Worm (Caenorhabditis elegans) whole organism, L4 larva: ENCODE results near the gene ZK512.11.

Experiments
- F44E2.7 ChIP-seq: fragments of 200-800 bp; sonication (Bioruptor generic); IDR thresholded peaks from 2 replicates; pipeline ENCODE4 v2.1.2; 2022; ENCODE audit warnings: missing genetic modification characterization, missing compliant biosample characterization
- Y105C5A.15 ChIP-seq: fragments of 200-800 bp; sonication (Bioruptor generic); IDR thresholded peaks from 2 replicates; pipeline ENCODE4 v1.3.6; 2022; ENCODE audit warnings: missing genetic modification characterization, missing compliant biosample characterization
- arid-1 ChIP-seq: fragments of 200-800 bp; sonication (Bioruptor generic); conservative IDR thresholded peaks from 2 replicates; pipeline ENCODE4 v1.3.6; 2022; ENCODE audit warnings: missing genetic modification reagents, missing genetic modification characterization, missing compliant biosample characterization
- ceh-82 ChIP-seq: sonication (generic microtip); optimal IDR thresholded peaks from 2 replicates; lab custom pipeline; 2017; ENCODE audit warnings: missing biosample characterization, missing genetic modification characterization
- cey-2 ChIP-seq: sonication (generic microtip); optimal IDR thresholded peaks from 3 replicates; lab custom pipeline; 2017; ENCODE audit warnings: missing genetic modification characterization, mild to moderate bottlenecking, missing compliant biosample characterization, antibody characterized with exemption, borderline replicate concordance; ENCODE audit not compliant: insufficient read depth
- mdl-1 ChIP-seq, 2 experiments: fragments of 150-350 bp in 1 of 2; sonication (generic microtip) in 1 of 2; optimal IDR thresholded peaks; 2 replicates each; lab custom pipeline; 2014 to 2017; ENCODE audit warnings: missing biosample characterization in 2 of 2, missing genetic modification characterization in 2 of 2
- nhr-28 ChIP-seq: fragments of 150-350 bp; optimal IDR thresholded peaks from 2 replicates; lab custom pipeline; 2014; ENCODE audit warnings: missing biosample characterization, missing genetic modification characterization
- unc-62 ChIP-seq, 3 experiments: fragments of 150-350 bp in 1 of 3; sonication (generic microtip); optimal IDR thresholded peaks in 2 of 3; peaks in 1 of 3; 1 replicate in 1 of 3; 2 replicates in 2 of 3; lab custom pipeline; 2014 to 2017; ENCODE audit warnings: missing biosample characterization in 3 of 3, missing genetic modification characterization in 3 of 3, missing genetic modification reagents in 3 of 3, missing genotype in 1 of 3
- zag-1 ChIP-seq: fragments of 150-350 bp; optimal IDR thresholded peaks from 2 replicates; lab custom pipeline; 2014; ENCODE audit warnings: missing biosample characterization, missing genetic modification characterization

DNA sequence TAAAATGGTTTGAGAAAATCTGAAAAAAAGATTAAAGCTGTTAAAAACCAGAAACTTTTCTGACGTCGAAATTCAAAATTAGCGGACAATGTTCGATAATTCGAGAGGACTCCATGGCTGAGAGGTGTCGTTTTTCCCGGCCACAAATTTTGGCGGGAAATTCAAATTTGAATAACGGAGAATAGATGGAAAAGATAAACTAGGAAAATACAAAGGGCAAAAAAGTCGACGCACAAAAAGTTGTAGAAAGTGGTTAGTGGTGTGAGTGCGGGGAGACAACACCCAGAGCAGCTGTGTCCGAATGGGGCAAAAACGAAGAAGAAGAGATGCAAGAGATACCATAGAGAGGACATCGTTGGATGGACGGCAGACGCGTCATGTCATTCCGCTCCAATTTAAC is 47.1 kb downstream of the ZK512.11 start, which contains the start of gene cls-3:
- TF ChIP-seq arid-1 (GFP tag; lab: Robert Waterston, UW) (no peak), nhr-28 (tag; lab: Kevin White, UChicago) (no peak), mdl-1 (tag; optimal IDR thresholded peaks at IDR 0.05; lab: Kevin White, UChicago) (no peak), cey-2 (tag; lab: Kevin White, UChicago) (no peak), zag-1 (no peak), F44E2.7 (GFP tag; lab: Robert Waterston, UW) (no peak), ceh-82 (tag; lab: Kevin White, UChicago) (no peak), Y105C5A.15 (no peak), unc-62 (GFP tag; optimal IDR thresholded peaks at IDR 0.05 in 1 of 2; lab: Kevin White, UChicago) (no peak), unc-62 (tag; optimal IDR thresholded peaks at IDR 0.05; lab: Kevin White, UChicago) (no peak)
